Fruit fly (Drosophila melanogaster): Measurements from ENCODE around the gene tgo.
A peak's percentile ranks its signal among the peaks of the same experiment; 100 is the strongest.

tgo gene

dm6 chr3R:9038652-9039051 is 18.8 kb upstream of the tgo start, which contains the start of gene hyx (continued):
- TF ChIP-seq CG10431 (GFP tag; optimal IDR thresholded peaks at IDR 0.05) (no peak), inv (GFP tag; IDR thresholded peaks at IDR 0.05; ENCODE audit: partially characterized antibody) (peak; percentile 60), dm (GFP tag; optimal IDR thresholded peaks at IDR 0.05) (peak; percentile 49), CG8290 (GFP tag; optimal IDR thresholded peaks at IDR 0.05) (peak; percentile 27), CG8290 (tag; optimal IDR thresholded peaks at IDR 0.05) (peak in 1 of 2 experiments; percentile 86), chn (GFP tag; optimal IDR thresholded peaks at IDR 0.05) (peak; percentile 70), Taf1 (GFP tag; IDR thresholded peaks at IDR 0.05) (0 out of 2 replicates have a peak, but pooled peaks have one; percentile 41), CG16813 (GFP tag; IDR thresholded peaks at IDR 0.05; ENCODE audit: partially characterized antibody) (peak; percentile 72; the same call in 2 of the 3 replicates), dan (GFP tag; IDR thresholded peaks at IDR 0.05) (no peak), dpn (GFP tag; optimal IDR thresholded peaks at IDR 0.05) (peak in 1 of 2 experiments; percentile 53), sd (tag; optimal IDR thresholded peaks at IDR 0.05) (peak; percentile 86), al (GFP tag; IDR thresholded peaks at IDR 0.05) (0 out of 2 replicates have a peak, but pooled peaks have one; percentile 31), HLH4C (GFP tag; IDR thresholded peaks at IDR 0.05; ENCODE audit: partially characterized antibody) (peak; percentile 65; the same call in 2 of the 3 replicates), ems (GFP tag; optimal IDR thresholded peaks at IDR 0.05) (peak; percentile 20), jumu (GFP tag; optimal IDR thresholded peaks at IDR 0.05) (peak; percentile 19), Max (GFP tag; optimal IDR thresholded peaks at IDR 0.05) (peak; percentile 17), PHDP (tag; optimal IDR thresholded peaks at IDR 0.05) (peak; percentile 0), CG6854 (GFP tag; optimal IDR thresholded peaks at IDR 0.05) (no peak), scrt (GFP tag; optimal IDR thresholded peaks at IDR 0.05) (peak; percentile 43), Gug (GFP tag; IDR thresholded peaks at IDR 0.05) (peak; percentile 34; the same call in 1 of the 4 replicates), ind (GFP tag; optimal IDR thresholded peaks at IDR 0.05) (peak; percentile 23), gcm (GFP tag; optimal IDR thresholded peaks at IDR 0.05) (peak; percentile 3), her (GFP tag; optimal IDR thresholded peaks at IDR 0.05) (peak; percentile 18), CG15514 (GFP tag; optimal IDR thresholded peaks at IDR 0.05) (peak; percentile 57), CG18619 (GFP tag; optimal IDR thresholded peaks at IDR 0.05) (peak; percentile 22), bcd (GFP tag; optimal IDR thresholded peaks at IDR 0.05) (peak; percentile 43), CG7987 (GFP tag; optimal IDR thresholded peaks at IDR 0.05) (peak; percentile 11), CG17385 (GFP tag; optimal IDR thresholded peaks at IDR 0.05) (peak; percentile 38), maf-S (GFP tag; optimal IDR thresholded peaks at IDR 0.05) (peak; percentile 27), CG12769 (tag; optimal IDR thresholded peaks at IDR 0.05) (peak; percentile 61), Dref (GFP tag; IDR thresholded peaks at IDR 0.05) (peak; percentile 42), CG18011 (GFP tag; optimal IDR thresholded peaks at IDR 0.05) (peak; percentile 31), Opbp (GFP tag; IDR thresholded peaks at IDR 0.05; ENCODE audit: partially characterized antibody) (peak; percentile 80; the same call in 2 of the 3 replicates), gro (GFP tag; optimal IDR thresholded peaks at IDR 0.05) (peak; percentile 76), CG2712 (tag; optimal IDR thresholded peaks at IDR 0.05) (peak; percentile 59), tin (GFP tag; optimal IDR thresholded peaks at IDR 0.05) (peak; percentile 47), CG18599 (GFP tag; optimal IDR thresholded peaks at IDR 0.05) (peak; percentile 25), danr (GFP tag; IDR thresholded peaks at IDR 0.05) (no peak), CG3281 (GFP tag; optimal IDR thresholded peaks at IDR 0.05) (peak; percentile 26), ato (GFP tag; IDR thresholded peaks at IDR 0.05; ENCODE audit: partially characterized antibody) (peak; percentile 58; the same call in 1 of the 2 replicates), CG2120 (GFP tag; optimal IDR thresholded peaks at IDR 0.05) (peak; percentile 77), sqz (GFP tag; optimal IDR thresholded peaks at IDR 0.05) (no peak), CG17328 (GFP tag; IDR thresholded peaks at IDR 0.05) (0 out of 2 replicates have a peak, but pooled peaks have one; percentile 7), sna (GFP tag; IDR thresholded peaks at IDR 0.05; ENCODE audit: partially characterized antibody) (peak; percentile 85), dysf (GFP tag; IDR thresholded peaks at IDR 0.05) (0 out of 3 replicates have a peak, but pooled peaks have one; percentile 28), D19A (tag; optimal IDR thresholded peaks at IDR 0.05) (peak; percentile 4), CG12659 (GFP tag; optimal IDR thresholded peaks at IDR 0.05) (peak; percentile 23), CG31388 (GFP tag; optimal IDR thresholded peaks at IDR 0.05) (no peak), Ptx1 (GFP tag; IDR thresholded peaks at IDR 0.05) (peak; percentile 48), Atf3 (GFP tag; optimal IDR thresholded peaks at IDR 0.05) (no peak)

Data from whole organism, embryonic.